Fruit fly (Drosophila melanogaster) whole organism, pupa: ENCODE measurements around the gene aub.

ENCODE experiments used
- CG12605 ChIP-seq: fragments of 200-800 bp; sonication (Bioruptor generic); IDR thresholded peaks from 2 replicates; pipeline ENCODE4 v1.3.6; 2022; ENCODE audit warnings: missing biosample characterization, missing genetic modification characterization
- CG13204 ChIP-seq: fragments of 200-800 bp; sonication (Bioruptor generic); optimal IDR thresholded peaks from 2 replicates; lab custom pipeline; 2018; ENCODE audit warnings: missing biosample characterization, mild to moderate bottlenecking, missing genetic modification characterization, moderate library complexity
- CG14655 ChIP-seq: fragments of 200-800 bp; sonication (Bioruptor generic); optimal IDR thresholded peaks from 3 replicates; lab custom pipeline; 2017; ENCODE audit warnings: mild to moderate bottlenecking, missing biosample characterization, missing genetic modification reagents, missing genetic modification characterization
- CG15710 ChIP-seq: fragments of 200-800 bp; sonication (Bioruptor generic); optimal IDR thresholded peaks from 2 replicates; lab custom pipeline; 2018; ENCODE audit warnings: missing biosample characterization, mild to moderate bottlenecking, missing genetic modification characterization, moderate library complexity
- CG17806 ChIP-seq: fragments of 200-800 bp; sonication (Bioruptor generic); optimal IDR thresholded peaks from 2 replicates; lab custom pipeline; 2018; ENCODE audit warnings: missing biosample characterization, mild to moderate bottlenecking, missing genetic modification characterization, moderate library complexity
- CG4496 ChIP-seq: fragments of 200-800 bp; sonication (Bioruptor generic); IDR thresholded peaks from 3 replicates; pipeline ENCODE4 v1.3.6; 2022; ENCODE audit warnings: missing biosample characterization, missing genetic modification characterization
- EcR ChIP-seq: fragments of 200-800 bp; sonication (Bioruptor generic); optimal IDR thresholded peaks from 3 replicates; lab custom pipeline; 2019; ENCODE audit warnings: missing biosample characterization, missing genetic modification characterization, mild to moderate bottlenecking, moderate library complexity, missing genetic modification reagents
- Ets98B ChIP-seq: fragments of 200-800 bp; sonication (Bioruptor generic); IDR thresholded peaks from 2 replicates; pipeline ENCODE4 v1.3.6; 2022; ENCODE audit warnings: missing biosample characterization, missing genetic modification characterization
- Pif1A ChIP-seq: fragments of 200-800 bp; sonication (Bioruptor generic); optimal IDR thresholded peaks from 3 replicates; lab custom pipeline; 2016; ENCODE audit warnings: missing biosample characterization, missing genetic modification characterization
- fd96Ca ChIP-seq: fragments of 200-800 bp; sonication (Bioruptor generic); IDR thresholded peaks from 3 replicates; pipeline ENCODE4 v1.3.6; 2022; ENCODE audit warnings: missing biosample characterization, missing genetic modification characterization
- gl ChIP-seq: fragments of 200-800 bp; sonication (Bioruptor generic); optimal IDR thresholded peaks from 2 replicates; lab custom pipeline; 2018; ENCODE audit warnings: missing biosample characterization, mild to moderate bottlenecking, missing genetic modification characterization

DNA sequence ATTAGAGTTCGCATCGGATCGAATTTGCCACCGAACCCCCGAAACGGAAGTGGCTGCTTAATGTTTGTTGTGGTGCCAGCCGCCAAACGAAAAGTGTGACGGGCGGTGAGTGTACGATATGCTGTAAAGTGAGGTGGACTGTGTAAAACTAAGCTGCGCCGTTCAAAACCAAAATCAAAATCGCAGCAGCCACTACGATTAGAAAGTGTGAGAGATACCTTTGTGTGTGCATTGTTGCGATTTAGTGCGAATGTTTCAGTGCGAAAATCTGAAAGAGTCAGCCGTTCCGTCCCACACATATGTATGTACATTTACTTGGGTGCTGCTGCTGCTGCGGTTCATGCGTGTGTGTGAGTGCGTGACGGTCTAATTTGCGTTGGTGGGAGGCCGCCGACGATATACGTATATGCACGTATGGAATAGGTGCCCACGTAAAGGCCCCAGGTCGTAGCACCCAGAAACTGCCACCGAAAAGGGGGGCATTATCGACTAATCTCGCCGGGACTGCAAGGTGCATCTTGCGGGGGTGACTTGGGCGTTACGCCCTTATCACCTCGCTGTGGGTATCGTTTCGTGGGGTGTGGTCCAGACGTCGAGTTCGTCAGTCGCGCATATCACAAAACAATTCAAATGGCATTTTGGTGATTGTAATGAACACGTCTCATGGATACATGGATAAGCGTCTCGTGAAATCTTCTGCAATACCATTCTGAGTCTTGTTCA lies 24.3 kb downstream of the aub start:
- TF ChIP-seq EcR (GFP tag; lab: Kevin White, UChicago) (peak; percentile 55), Pif1A (GFP tag; lab: Kevin White, UChicago) (no peak), fd96Ca (no peak), Ets98B (GFP tag; lab: Robert Waterston, UW) (no peak), CG4496 (GFP tag; lab: Robert Waterston, UW) (no peak), CG15710 (tag; lab: Kevin White, UChicago) (no peak), CG17806 (tag; lab: Kevin White, UChicago) (no peak), CG14655 (GFP tag; lab: Kevin White, UChicago) (no peak), gl (tag; lab: Kevin White, UChicago) (no peak), CG13204 (GFP tag; lab: Kevin White, UChicago) (no peak), CG12605 (GFP tag; lab: Robert Waterston, UW) (no peak)
